Worm (Caenorhabditis elegans): ENCODE results near the gene fbxb-31.

ce11 chrII:3669315-3669714 is 30.2 kb upstream of the fbxb-31 start, which contains the start of gene srx-97:
- TF ChIP-seq zip-8 (tag; optimal IDR thresholded peaks at IDR 0.05): no peak
- no peak for TF ChIP-seq blmp-1 (tag; optimal IDR thresholded peaks at IDR 0.05)
- TF ChIP-seq nhr-28 (tag; optimal IDR thresholded peaks at IDR 0.05): no peak
- no peak for TF ChIP-seq lin-32 (GFP tag; optimal IDR thresholded peaks at IDR 0.05)
- TF ChIP-seq lin-13 (tag; optimal IDR thresholded peaks at IDR 0.05): no peak
- TF ChIP-seq ham-2 (GFP tag; optimal IDR thresholded peaks at IDR 0.05): no peak
- TF ChIP-seq nhr-237 (tag; optimal IDR thresholded peaks at IDR 0.05): no peak
